Worm (Caenorhabditis elegans) whole organism, early embryonic: ENCODE measurements around the gene Y43F4A.1.

Experiments used
- B0310.2 ChIP-seq: sonication (generic microtip); optimal IDR thresholded peaks from 2 replicates; lab custom pipeline; 2016; ENCODE audit warnings: mild to moderate bottlenecking, missing genetic modification characterization, missing compliant biosample characterization
- F13C5.2 ChIP-seq: sonication (generic microtip); optimal IDR thresholded peaks from 2 replicates; lab custom pipeline; 2017; ENCODE audit warnings: mild to moderate bottlenecking, missing genetic modification characterization, inconsistent platforms, missing compliant biosample characterization
- aly-1 ChIP-seq: sonication (generic microtip); optimal IDR thresholded peaks from 2 replicates; lab custom pipeline; 2016; ENCODE audit warnings: missing genetic modification characterization, missing compliant biosample characterization
- ama-1 ChIP-seq: fragments of 150-350 bp; optimal IDR thresholded peaks from 2 replicates; lab custom pipeline; 2014
- ceh-13 ChIP-seq: fragments of 200-800 bp; sonication (Bioruptor generic); optimal IDR thresholded peaks from 2 replicates; lab custom pipeline; 2018; ENCODE audit warnings: mild to moderate bottlenecking, missing genetic modification characterization, missing compliant biosample characterization
- ceh-36 ChIP-seq: sonication (generic microtip); optimal IDR thresholded peaks from 2 replicates; lab custom pipeline; 2016; ENCODE audit warnings: missing genetic modification characterization, inconsistent platforms, missing compliant biosample characterization
- ets-7 ChIP-seq: sonication (generic microtip); optimal IDR thresholded peaks from 2 replicates; lab custom pipeline; 2016; ENCODE audit warnings: missing genotype, missing genetic modification characterization, missing compliant biosample characterization
- flt-1 ChIP-seq: fragments of 200-800 bp; sonication (Bioruptor generic); IDR thresholded peaks from 2 replicates; pipeline ENCODE4 v1.3.6; 2022; ENCODE audit warnings: missing genetic modification characterization, missing compliant biosample characterization
- hmbx-1 ChIP-seq: sonication (generic microtip); optimal IDR thresholded peaks from 2 replicates; lab custom pipeline; 2016; ENCODE audit warnings: mild to moderate bottlenecking, missing genetic modification characterization, missing compliant biosample characterization
- hmg-4 ChIP-seq: fragments of 200-800 bp; sonication (Bioruptor generic); optimal IDR thresholded peaks from 2 replicates; lab custom pipeline; 2018; ENCODE audit warnings: mild to moderate bottlenecking, missing genetic modification characterization, missing compliant biosample characterization
- hnd-1 ChIP-seq: sonication (generic microtip); optimal IDR thresholded peaks from 2 replicates; lab custom pipeline; 2016; ENCODE audit warnings: missing genetic modification characterization, missing compliant biosample characterization
- pes-1 ChIP-seq: fragments of 200-800 bp; sonication (Bioruptor generic); IDR thresholded peaks from 2 replicates; pipeline ENCODE4 v1.3.6; 2022; ENCODE audit warnings: missing genetic modification reagents, missing genetic modification characterization, missing compliant biosample characterization
- scrt-1 ChIP-seq: fragments of 200-800 bp; sonication (Bioruptor generic); IDR thresholded peaks from 2 replicates; pipeline ENCODE4 v1.3.6; 2022; ENCODE audit warnings: missing genetic modification characterization, missing compliant biosample characterization
- sea-1 ChIP-seq: fragments of 200-800 bp; sonication (Bioruptor generic); conservative IDR thresholded peaks from 2 replicates; pipeline ENCODE4 v1.3.6; 2022; ENCODE audit warnings: missing genetic modification characterization, missing compliant biosample characterization
- tbx-11 ChIP-seq: fragments of 200-800 bp; sonication (Bioruptor generic); IDR thresholded peaks from 2 replicates; pipeline ENCODE4 v1.3.6; 2022; ENCODE audit warnings: missing genetic modification characterization, missing compliant biosample characterization
- tbx-37 ChIP-seq: fragments of 200-800 bp; sonication (Bioruptor generic); conservative IDR thresholded peaks from 2 replicates; pipeline ENCODE4 v1.3.6; 2022; ENCODE audit warnings: missing genetic modification reagents, missing genetic modification characterization, missing compliant biosample characterization
- tra-4 ChIP-seq: sonication (generic microtip); optimal IDR thresholded peaks from 2 replicates; lab custom pipeline; 2017; ENCODE audit warnings: missing genetic modification characterization, missing compliant biosample characterization

Y43F4A.1 gene

DNA sequence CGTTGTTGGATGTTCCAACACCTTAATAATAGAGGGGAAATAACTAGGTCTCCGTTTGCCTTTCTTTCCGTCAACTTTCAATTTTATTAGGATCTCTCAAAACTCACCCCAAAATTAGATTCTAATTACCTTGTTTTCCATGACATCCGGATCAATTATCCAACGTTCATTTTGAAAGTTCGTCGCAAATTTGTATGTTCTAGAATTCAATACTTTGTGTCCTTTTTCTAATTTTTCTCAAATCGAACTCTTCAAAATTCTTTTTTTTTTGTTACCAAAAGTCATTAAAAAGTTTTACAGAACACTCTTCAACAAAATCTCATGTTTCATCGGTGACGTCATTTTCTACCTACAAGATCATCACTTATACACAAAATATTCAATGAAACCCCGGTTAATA lies at the start of gene Y43F4A.1:
Gene Y43F4A.1 (plus strand): TSS at position 301 of the 400 bp plus-strand sequence.
- TF ChIP-seq pes-1, result no peak
- no peak for TF ChIP-seq tbx-11 (GFP tag; lab: Robert Waterston, UW)
- no peak for TF ChIP-seq flt-1 (GFP tag; lab: Robert Waterston, UW)
- no peak for TF ChIP-seq sea-1 (GFP tag; lab: Robert Waterston, UW)
- no peak for TF ChIP-seq hmg-4 (GFP tag; lab: Kevin White, UChicago)
- TF ChIP-seq ceh-36 (tag; lab: Kevin White, UChicago), result no peak
- TF ChIP-seq B0310.2, result no peak
- TF ChIP-seq scrt-1, result no peak
- TF ChIP-seq ets-7 (tag; lab: Kevin White, UChicago), result no peak
- no peak for TF ChIP-seq ama-1 (lab: Kevin White, UChicago)
- TF ChIP-seq hnd-1 (tag; lab: Kevin White, UChicago), result no peak
- TF ChIP-seq ceh-13 (GFP tag; lab: Kevin White, UChicago), result no peak
- TF ChIP-seq tbx-37 (GFP tag; lab: Robert Waterston, UW), result no peak

- TF ChIP-seq sea-1 (GFP tag; lab: Robert Waterston, UW) (no peak), tra-4 (tag; lab: Kevin White, UChicago) (no peak), F13C5.2 (tag; lab: Kevin White, UChicago) (no peak), ceh-36 (tag; lab: Kevin White, UChicago) (no peak), B0310.2 (no peak), ceh-13 (GFP tag; lab: Kevin White, UChicago) (no peak)
These were observed 49.2 kb upstream of the Y43F4A.1 start for ce11 chrIII:13173687-13174086.

- TF ChIP-seq hmbx-1 (tag; lab: Kevin White, UChicago) (no peak), ceh-13 (GFP tag; lab: Kevin White, UChicago) (no peak), pes-1 (no peak), hmg-4 (GFP tag; lab: Kevin White, UChicago) (no peak), ets-7 (tag; lab: Kevin White, UChicago) (no peak), ama-1 (lab: Kevin White, UChicago) (no peak), ceh-36 (tag; lab: Kevin White, UChicago) (no peak), flt-1 (GFP tag; lab: Robert Waterston, UW) (no peak), sea-1 (GFP tag; lab: Robert Waterston, UW) (no peak), tbx-11 (GFP tag; lab: Robert Waterston, UW) (no peak), tbx-37 (GFP tag; lab: Robert Waterston, UW) (no peak), B0310.2 (no peak), aly-1 (no peak)
These were observed 46.0 kb upstream of the Y43F4A.1 start for ce11 chrIII:13176876-13177275.

- no peak for TF ChIP-seq ets-7 (tag; lab: Kevin White, UChicago)
- TF ChIP-seq aly-1, result no peak
- TF ChIP-seq tra-4 (tag; lab: Kevin White, UChicago), result no peak
- no peak for TF ChIP-seq pes-1
- no peak for TF ChIP-seq ceh-13 (GFP tag; lab: Kevin White, UChicago)
- TF ChIP-seq B0310.2, result no peak
- no peak for TF ChIP-seq tbx-37 (GFP tag; lab: Robert Waterston, UW)
- peak; percentile 13 for TF ChIP-seq F13C5.2 (tag; lab: Kevin White, UChicago)
- TF ChIP-seq hnd-1 (tag; lab: Kevin White, UChicago), result no peak
- no peak for TF ChIP-seq flt-1 (GFP tag; lab: Robert Waterston, UW)
- TF ChIP-seq hmg-4 (GFP tag; lab: Kevin White, UChicago), result peak; percentile 14
- TF ChIP-seq hmbx-1 (tag; lab: Kevin White, UChicago), result no peak
- no peak for TF ChIP-seq tbx-11 (GFP tag; lab: Robert Waterston, UW)
- no peak for TF ChIP-seq ama-1 (lab: Kevin White, UChicago)
- no peak for TF ChIP-seq scrt-1
- TF ChIP-seq ceh-36 (tag; lab: Kevin White, UChicago), result no peak
These were observed 40.9 kb upstream of the Y43F4A.1 start for ce11 chrIII:13182003-13182402.

DNA sequence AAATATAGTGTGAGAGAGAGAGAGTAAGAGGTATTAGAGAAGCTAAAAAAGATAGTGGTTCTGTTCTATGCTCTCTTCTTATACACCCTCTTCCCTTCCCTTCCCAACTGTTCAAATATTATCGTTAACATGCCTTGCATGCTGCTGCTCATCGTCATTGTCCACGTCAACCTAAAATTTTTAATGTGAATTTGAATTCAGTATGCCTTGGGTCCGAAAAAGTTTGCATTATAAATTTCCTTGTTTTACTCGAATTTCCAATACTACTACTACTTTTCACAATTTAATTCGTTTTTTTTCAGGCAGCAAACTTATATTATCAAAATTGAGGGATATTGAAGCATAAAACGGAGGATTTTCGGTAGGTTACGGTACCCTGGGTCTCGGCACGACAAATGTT lies 35.8 kb upstream of the Y43F4A.1 start, which contains the start of gene gly-5:
Gene gly-5 (plus strand): TSS at position 301 of the 400 bp plus-strand sequence.
- TF ChIP-seq ceh-36 (tag; lab: Kevin White, UChicago) (no peak), F13C5.2 (tag; lab: Kevin White, UChicago) (no peak), ama-1 (lab: Kevin White, UChicago) (no peak), tbx-37 (GFP tag; lab: Robert Waterston, UW) (no peak), flt-1 (GFP tag; lab: Robert Waterston, UW) (no peak), ceh-13 (GFP tag; lab: Kevin White, UChicago) (no peak), hmg-4 (GFP tag; lab: Kevin White, UChicago) (no peak), tra-4 (tag; lab: Kevin White, UChicago) (no peak), scrt-1 (no peak), tbx-11 (GFP tag; lab: Robert Waterston, UW) (no peak), aly-1 (no peak), ets-7 (tag; lab: Kevin White, UChicago) (no peak), hnd-1 (tag; lab: Kevin White, UChicago) (no peak), pes-1 (no peak), B0310.2 (no peak), sea-1 (GFP tag; lab: Robert Waterston, UW) (no peak)

- TF ChIP-seq ama-1 (lab: Kevin White, UChicago), result no peak
- no peak for TF ChIP-seq tra-4 (tag; lab: Kevin White, UChicago)
- TF ChIP-seq scrt-1, result no peak
- TF ChIP-seq hmbx-1 (tag; lab: Kevin White, UChicago), result no peak
- TF ChIP-seq hnd-1 (tag; lab: Kevin White, UChicago), result no peak
- no peak for TF ChIP-seq F13C5.2 (tag; lab: Kevin White, UChicago)
- TF ChIP-seq pes-1, result peak; percentile 55
- TF ChIP-seq hmg-4 (GFP tag; lab: Kevin White, UChicago), result no peak
- TF ChIP-seq tbx-37 (GFP tag; lab: Robert Waterston, UW), result peak; percentile 36; the same call in 1 of the 2 replicates
- TF ChIP-seq flt-1 (GFP tag; lab: Robert Waterston, UW), result no peak
- TF ChIP-seq B0310.2, result no peak
These were observed 35.1 kb upstream of the Y43F4A.1 start for ce11 chrIII:13187773-13188172.

ce11 chrIII:13201079-13201478 lies 21.8 kb upstream of the Y43F4A.1 start:
- TF ChIP-seq ama-1 (lab: Kevin White, UChicago), result no peak
- TF ChIP-seq hnd-1 (tag; lab: Kevin White, UChicago), result no peak
- no peak for TF ChIP-seq scrt-1
- no peak for TF ChIP-seq ceh-13 (GFP tag; lab: Kevin White, UChicago)
- no peak for TF ChIP-seq tra-4 (tag; lab: Kevin White, UChicago)
- no peak for TF ChIP-seq F13C5.2 (tag; lab: Kevin White, UChicago)
- no peak for TF ChIP-seq tbx-11 (GFP tag; lab: Robert Waterston, UW)
- TF ChIP-seq flt-1 (GFP tag; lab: Robert Waterston, UW), result no peak
- no peak for TF ChIP-seq tbx-37 (GFP tag; lab: Robert Waterston, UW)
- TF ChIP-seq ceh-36 (tag; lab: Kevin White, UChicago), result no peak
- no peak for TF ChIP-seq ets-7 (tag; lab: Kevin White, UChicago)
- no peak for TF ChIP-seq pes-1
